Worm (Caenorhabditis elegans) whole organism, young adult: ENCODE measurements around the gene F12A10.1.

Experiments used
- B0019.2 ChIP-seq: fragments of 200-800 bp; sonication (Bioruptor generic); conservative IDR thresholded peaks from 2 replicates; pipeline ENCODE4 v1.3.6; 2022; ENCODE audit warnings: missing genetic modification reagents, missing genetic modification characterization, missing compliant biosample characterization
- B0035.1 ChIP-seq: sonication (generic microtip); optimal IDR thresholded peaks from 2 replicates; lab custom pipeline; 2016; ENCODE audit warnings: missing genetic modification characterization, mild to moderate bottlenecking, missing compliant biosample characterization, missing genotype, missing genetic modification reagents
- C06A6.2 ChIP-seq: fragments of 200-800 bp; sonication (Bioruptor generic); conservative IDR thresholded peaks from 2 replicates; pipeline ENCODE4 v1.3.6; 2022; ENCODE audit warnings: missing genetic modification characterization, missing compliant biosample characterization
- D2030.7 ChIP-seq: fragments of 200-800 bp; sonication (Bioruptor generic); IDR thresholded peaks from 2 replicates; pipeline ENCODE4 v1.3.6; 2022; ENCODE audit warnings: missing genetic modification reagents, missing genetic modification characterization, missing compliant biosample characterization
- F23B12.7 ChIP-seq: sonication (generic microtip); optimal IDR thresholded peaks from 2 replicates; lab custom pipeline; 2017; ENCODE audit warnings: missing genetic modification characterization, mild to moderate bottlenecking, missing compliant biosample characterization, antibody characterized with exemption, moderate library complexity; ENCODE audit not compliant: insufficient read depth
- F33H1.4 ChIP-seq: fragments of 200-800 bp; sonication (Bioruptor generic); IDR thresholded peaks from 2 replicates; pipeline ENCODE4 v1.3.6; 2022; ENCODE audit warnings: missing genetic modification reagents, missing genetic modification characterization, missing compliant biosample characterization
- F49E8.2 ChIP-seq: sonication (generic microtip); optimal IDR thresholded peaks from 3 replicates; lab custom pipeline; 2017; ENCODE audit warnings: missing genetic modification characterization, mild to moderate bottlenecking, missing compliant biosample characterization, antibody characterized with exemption, moderate library complexity; ENCODE audit not compliant: insufficient read depth
- F55B11.4 ChIP-seq: sonication (generic microtip); optimal IDR thresholded peaks from 2 replicates; lab custom pipeline; 2016; ENCODE audit warnings: missing compliant biosample characterization, missing genetic modification characterization, borderline replicate concordance; ENCODE audit not compliant: insufficient read depth
- F57C9.4 ChIP-seq: sonication (generic microtip); optimal IDR thresholded peaks from 2 replicates; lab custom pipeline; 2017; ENCODE audit warnings: mild to moderate bottlenecking, missing genetic modification characterization, missing compliant biosample characterization
- ama-1 ChIP-seq, 3 experiments: fragments of 150-350 bp in 1 of 3; sonication (generic microtip) in 2 of 3; optimal IDR thresholded peaks; 2 replicates each; lab custom pipeline; 2014 to 2018; ENCODE audit warnings: missing biosample characterization in 2 of 3, missing genetic modification characterization in 2 of 3, missing genetic modification reagents in 2 of 3
- athp-1 ChIP-seq: sonication (generic microtip); optimal IDR thresholded peaks from 2 replicates; lab custom pipeline; 2017; ENCODE audit warnings: mild to moderate bottlenecking, missing genetic modification characterization, missing compliant biosample characterization
- attf-3 ChIP-seq: fragments of 200-800 bp; sonication (Bioruptor generic); conservative IDR thresholded peaks from 2 replicates; pipeline ENCODE4 v1.3.6; 2022; ENCODE audit warnings: missing genetic modification reagents, missing genetic modification characterization, missing compliant biosample characterization
- attf-6 ChIP-seq: fragments of 200-800 bp; sonication (Bioruptor generic); IDR thresholded peaks from 2 replicates; pipeline ENCODE4 v1.3.6; 2022; ENCODE audit warnings: missing genetic modification reagents, missing genetic modification characterization, missing compliant biosample characterization
- bed-1 ChIP-seq: fragments of 200-800 bp; sonication (Bioruptor generic); IDR thresholded peaks from 2 replicates; pipeline ENCODE4 v1.3.6; 2022; ENCODE audit warnings: missing genetic modification reagents, missing genetic modification characterization, missing compliant biosample characterization
- ceh-100 ChIP-seq: fragments of 200-800 bp; sonication (Bioruptor generic); IDR thresholded peaks from 2 replicates; pipeline ENCODE4 v1.3.6; 2022; ENCODE audit warnings: missing genetic modification reagents, missing genetic modification characterization, missing compliant biosample characterization
- ceh-79 ChIP-seq: sonication (generic microtip); optimal IDR thresholded peaks from 2 replicates; lab custom pipeline; 2017; ENCODE audit warnings: mild to moderate bottlenecking, missing genetic modification characterization, missing compliant biosample characterization
- die-1 ChIP-seq: sonication (generic microtip); optimal IDR thresholded peaks from 2 replicates; lab custom pipeline; 2016; ENCODE audit warnings: missing genotype, mild to moderate bottlenecking, missing genetic modification characterization, missing compliant biosample characterization
- dpl-1 ChIP-seq: fragments of 150-350 bp; optimal IDR thresholded peaks from 2 replicates; lab custom pipeline; 2014; ENCODE audit warnings: missing biosample characterization, missing genetic modification reagents, missing genetic modification characterization
- efl-1 ChIP-seq: fragments of 150-350 bp; optimal IDR thresholded peaks from 2 replicates; lab custom pipeline; 2014; ENCODE audit warnings: missing biosample characterization, missing genetic modification reagents, missing genetic modification characterization
- egl-18 ChIP-seq: fragments of 200-800 bp; sonication (Bioruptor generic); IDR thresholded peaks from 2 replicates; pipeline ENCODE4 v1.3.6; 2022; ENCODE audit warnings: missing genetic modification reagents, missing genetic modification characterization, missing compliant biosample characterization
- egrh-3 ChIP-seq: fragments of 200-800 bp; sonication (Bioruptor generic); IDR thresholded peaks from 2 replicates; pipeline ENCODE4 v1.3.6; 2022; ENCODE audit warnings: missing genetic modification reagents, missing genetic modification characterization, missing compliant biosample characterization
- ekl-4 ChIP-seq: fragments of 200-800 bp; sonication (Bioruptor generic); IDR thresholded peaks from 2 replicates; pipeline ENCODE4 v1.3.6; 2022; ENCODE audit warnings: missing genetic modification reagents, missing genetic modification characterization, missing compliant biosample characterization
- gei-17 ChIP-seq: fragments of 200-800 bp; sonication (Bioruptor generic); optimal IDR thresholded peaks from 2 replicates; lab custom pipeline; 2018; ENCODE audit warnings: mild to moderate bottlenecking, missing genetic modification characterization, missing compliant biosample characterization
- hlh-12 ChIP-seq: sonication (generic microtip); optimal IDR thresholded peaks from 2 replicates; lab custom pipeline; 2016; ENCODE audit warnings: missing genetic modification characterization, missing compliant biosample characterization
- let-526 ChIP-seq: fragments of 200-800 bp; sonication (Bioruptor generic); IDR thresholded peaks from 2 replicates; pipeline ENCODE4 v1.3.6; 2022; ENCODE audit warnings: missing genetic modification reagents, missing genetic modification characterization, missing compliant biosample characterization
- lin-35 ChIP-seq, 3 experiments: fragments of 150-350 bp in 2 of 3; sonication (generic microtip) in 1 of 3; optimal IDR thresholded peaks; 2 replicates each; lab custom pipeline; 2014 to 2018; ENCODE audit warnings: missing biosample characterization in 3 of 3, missing genetic modification characterization in 3 of 3, missing genetic modification reagents in 3 of 3
- lir-1 ChIP-seq: fragments of 200-800 bp; sonication (Bioruptor generic); conservative IDR thresholded peaks from 2 replicates; pipeline ENCODE4 v1.3.6; 2022; ENCODE audit warnings: missing genetic modification reagents, missing genetic modification characterization, missing compliant biosample characterization
- lsl-1 ChIP-seq: fragments of 200-800 bp; sonication (Bioruptor generic); optimal IDR thresholded peaks from 2 replicates; lab custom pipeline; 2018; ENCODE audit warnings: mild to moderate bottlenecking, missing genetic modification characterization, moderate library complexity, missing compliant biosample characterization
- madf-6 ChIP-seq: fragments of 200-800 bp; sonication (Bioruptor generic); IDR thresholded peaks from 2 replicates; pipeline ENCODE4 v1.3.6; 2022; ENCODE audit warnings: missing genetic modification reagents, missing genetic modification characterization, missing compliant biosample characterization
- mes-4 ChIP-seq: sonication (generic microtip); optimal IDR thresholded peaks from 2 replicates; lab custom pipeline; 2016; ENCODE audit warnings: missing genotype, missing genetic modification characterization, missing compliant biosample characterization
- nfya-2 ChIP-seq: fragments of 200-800 bp; sonication (Bioruptor generic); IDR thresholded peaks from 2 replicates; pipeline ENCODE4 v1.3.6; 2022; ENCODE audit warnings: missing genetic modification reagents, missing genetic modification characterization, missing compliant biosample characterization
- rcor-1 ChIP-seq: fragments of 200-800 bp; sonication (Bioruptor generic); IDR thresholded peaks from 2 replicates; pipeline ENCODE4 v1.3.6; 2022; ENCODE audit warnings: missing genetic modification reagents, missing genetic modification characterization, missing compliant biosample characterization
- rpc-1 ChIP-seq, 2 experiments: fragments of 150-350 bp in 1 of 2; sonication (generic microtip) in 1 of 2; optimal IDR thresholded peaks; 2 replicates each; lab custom pipeline; 2014 to 2018; ENCODE audit warnings: missing biosample characterization in 1 of 2, missing genetic modification characterization in 1 of 2, missing genetic modification reagents in 1 of 2, missing genotype in 1 of 2
- snpc-1.3 ChIP-seq: sonication (generic microtip); optimal IDR thresholded peaks from 2 replicates; lab custom pipeline; 2017; ENCODE audit warnings: missing genetic modification characterization, mild to moderate bottlenecking, missing compliant biosample characterization, antibody characterized with exemption, moderate library complexity, missing genotype, missing genetic modification reagents; ENCODE audit not compliant: insufficient read depth
- snpc-3.4 ChIP-seq: sonication (generic microtip); optimal IDR thresholded peaks from 2 replicates; lab custom pipeline; 2017; ENCODE audit warnings: missing genetic modification characterization, mild to moderate bottlenecking, missing compliant biosample characterization, antibody characterized with exemption, moderate library complexity, missing genotype, missing genetic modification reagents
- snpc-4 ChIP-seq, 5 experiments: fragments of 150-350 bp in 1 of 5; sonication (generic microtip) in 4 of 5; optimal IDR thresholded peaks; 2 replicates each; lab custom pipeline; 2014 to 2018; ENCODE audit warnings: missing genetic modification characterization in 5 of 5, missing biosample characterization in 3 of 5, antibody characterized with exemption in 2 of 5, mild to moderate bottlenecking in 2 of 5, missing compliant biosample characterization in 2 of 5, missing genotype in 2 of 5, moderate library complexity in 2 of 5, missing genetic modification reagents in 1 of 5
- sptf-2 ChIP-seq: fragments of 200-800 bp; sonication (Bioruptor generic); optimal IDR thresholded peaks from 2 replicates; lab custom pipeline; 2018; ENCODE audit warnings: mild to moderate bottlenecking, missing genetic modification characterization, missing compliant biosample characterization
- unc-62 ChIP-seq: fragments of 150-350 bp; optimal IDR thresholded peaks from 2 replicates; lab custom pipeline; 2014; ENCODE audit warnings: missing biosample characterization, missing genetic modification reagents, missing genetic modification characterization
- xnd-1 ChIP-seq: sonication (generic microtip); optimal IDR thresholded peaks from 2 replicates; lab custom pipeline; 2016; ENCODE audit warnings: missing genotype, missing genetic modification reagents, missing genetic modification characterization, missing compliant biosample characterization
- zim-3 ChIP-seq: sonication (generic microtip); optimal IDR thresholded peaks from 2 replicates; lab custom pipeline; 2017; ENCODE audit warnings: mild to moderate bottlenecking, missing genetic modification characterization, moderate library complexity, missing compliant biosample characterization
- ztf-22 ChIP-seq: fragments of 200-800 bp; sonication (Bioruptor generic); optimal IDR thresholded peaks from 2 replicates; lab custom pipeline; 2018; ENCODE audit warnings: mild to moderate bottlenecking, missing genetic modification characterization, moderate library complexity, missing compliant biosample characterization
- ztf-3 ChIP-seq: fragments of 200-800 bp; sonication (Bioruptor generic); optimal IDR thresholded peaks from 2 replicates; lab custom pipeline; 2018; ENCODE audit warnings: mild to moderate bottlenecking, missing genetic modification characterization, missing compliant biosample characterization

The F12A10.1 gene

DNA sequence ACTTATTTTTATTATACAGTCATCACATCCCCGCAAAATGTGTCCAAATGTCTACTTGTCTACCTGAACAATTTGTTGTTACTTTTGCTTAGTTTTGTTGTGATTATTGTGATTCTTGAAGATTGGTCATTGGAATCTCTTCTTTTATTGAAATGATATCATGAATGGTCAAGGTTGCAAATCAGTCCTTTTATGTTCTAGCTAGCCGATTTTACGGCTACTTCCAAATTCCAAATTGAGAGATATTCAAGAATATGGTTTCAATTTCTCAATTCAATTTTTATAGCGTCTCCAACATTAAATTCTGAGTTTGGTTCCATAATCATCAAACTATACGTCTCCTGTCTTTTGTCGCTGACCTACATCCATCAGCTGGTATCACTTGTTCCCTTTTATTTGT lies 45.1 kb upstream of the F12A10.1 start:
- no peak for TF ChIP-seq rpc-1 (optimal IDR thresholded peaks at IDR 0.05; lab: Kevin White, UChicago)
- TF ChIP-seq rpc-1 (tag; optimal IDR thresholded peaks at IDR 0.05; lab: Kevin White, UChicago), result no peak
- TF ChIP-seq ceh-100 (GFP tag; lab: Robert Waterston, UW), result no peak
- TF ChIP-seq C06A6.2 (GFP tag; lab: Robert Waterston, UW), result no peak
- TF ChIP-seq attf-3 (GFP tag; lab: Robert Waterston, UW), result no peak
- no peak for TF ChIP-seq ekl-4
- no peak for TF ChIP-seq F33H1.4
- TF ChIP-seq B0035.1, result no peak

ce11 chrII:5453547-5453946 lies 42.8 kb upstream of the F12A10.1 start, which contains the start of gene dhs-5:
TSS of gene dhs-5 (plus strand) at chrII:5453847.
- TF ChIP-seq mes-4 (no peak), gei-17 (GFP tag; lab: Kevin White, UChicago) (no peak), ztf-22 (no peak), bed-1 (GFP tag; lab: Robert Waterston, UW) (no peak), snpc-1.3 (tag; lab: Kevin White, UChicago) (no peak), egrh-3 (GFP tag; lab: Robert Waterston, UW) (no peak), hlh-12 (tag; lab: Kevin White, UChicago) (no peak), egl-18 (GFP tag; lab: Robert Waterston, UW) (no peak), ceh-79 (tag; lab: Kevin White, UChicago) (no peak), F57C9.4 (tag; lab: Kevin White, UChicago) (no peak), lir-1 (GFP tag; lab: Robert Waterston, UW) (no peak), unc-62 (GFP tag; lab: Kevin White, UChicago) (no peak), ama-1 (optimal IDR thresholded peaks at IDR 0.05; lab: Kevin White, UChicago) (no peak), ama-1 (GFP tag; optimal IDR thresholded peaks at IDR 0.05; lab: Kevin White, UChicago) (no peak), sptf-2 (GFP tag; lab: Kevin White, UChicago) (no peak), ztf-3 (GFP tag; lab: Kevin White, UChicago) (no peak)

ce11 chrII:5455650-5456355 lies 40.5 kb upstream of the F12A10.1 start, which contains the start of gene daz-1:
TSS of gene daz-1 (plus strand) at chrII:5456305.
- peak; percentile 46; the same call in 1 of the 2 replicates for TF ChIP-seq rcor-1 (GFP tag; lab: Robert Waterston, UW)
- TF ChIP-seq sptf-2 (GFP tag; lab: Kevin White, UChicago), result no peak
- no peak for TF ChIP-seq F55B11.4 (tag; lab: Kevin White, UChicago)
- TF ChIP-seq F23B12.7 (tag; lab: Kevin White, UChicago), result peak; percentile 3
- TF ChIP-seq nfya-2, result no peak
- TF ChIP-seq efl-1, result peak; percentile 95
- no peak for TF ChIP-seq zim-3
- peak; percentile 87 for TF ChIP-seq madf-6 (GFP tag; lab: Robert Waterston, UW)
- no peak for TF ChIP-seq die-1 (tag; lab: Kevin White, UChicago)
- TF ChIP-seq athp-1 (tag; lab: Kevin White, UChicago), result no peak
- TF ChIP-seq snpc-1.3 (tag; lab: Kevin White, UChicago), result peak; percentile 76
- TF ChIP-seq lin-35 (GFP tag; optimal IDR thresholded peaks at IDR 0.05; lab: Kevin White, UChicago), result peak in 2 of 3 experiments; percentile 34 to 52
- no peak for TF ChIP-seq B0019.2 (GFP tag; lab: Robert Waterston, UW)
- peak; percentile 41 for TF ChIP-seq snpc-3.4 (tag; lab: Kevin White, UChicago)
- TF ChIP-seq D2030.7 (GFP tag; lab: Robert Waterston, UW), result peak; percentile 44
- TF ChIP-seq dpl-1 (GFP tag; lab: Kevin White, UChicago), result peak; percentile 81
- no peak for TF ChIP-seq egl-18 (GFP tag; lab: Robert Waterston, UW)
- TF ChIP-seq snpc-4 (GFP tag; optimal IDR thresholded peaks at IDR 0.05; lab: Kevin White, UChicago), result no peak
- no peak for TF ChIP-seq snpc-4 (tag; optimal IDR thresholded peaks at IDR 0.05; lab: Kevin White, UChicago)
- no peak for TF ChIP-seq attf-6 (GFP tag; lab: Robert Waterston, UW)
- TF ChIP-seq let-526 (GFP tag; lab: Robert Waterston, UW), result no peak
- peak; percentile 40 for TF ChIP-seq F49E8.2
- peak; percentile 93 for TF ChIP-seq lsl-1 (GFP tag; lab: Kevin White, UChicago)
- peak; percentile 68 for TF ChIP-seq xnd-1 (tag; lab: Kevin White, UChicago)
